Worm (Caenorhabditis elegans) whole organism, mixed stage, embryonic: ENCODE data around the gene T26C5.2.

Experiments used
- M03D4.4 ChIP-seq: sonication (generic microtip); optimal IDR thresholded peaks from 2 replicates; lab custom pipeline; 2017; ENCODE audit warnings: mild to moderate bottlenecking, missing genetic modification characterization, missing compliant biosample characterization
- bed-3 ChIP-seq: fragments of 200-800 bp; sonication (Bioruptor generic); optimal IDR thresholded peaks from 3 replicates; lab custom pipeline; 2018; ENCODE audit warnings: mild to moderate bottlenecking, missing genetic modification characterization, moderate library complexity, missing compliant biosample characterization
- blmp-1 ChIP-seq: fragments of 150-350 bp; optimal IDR thresholded peaks from 2 replicates; lab custom pipeline; 2014; ENCODE audit warnings: missing biosample characterization, missing genetic modification characterization
- ceh-39 ChIP-seq: fragments of 150-350 bp; optimal IDR thresholded peaks from 2 replicates; lab custom pipeline; 2014; ENCODE audit warnings: missing biosample characterization, missing genetic modification characterization
- ceh-43 ChIP-seq: fragments of 200-800 bp; sonication (Bioruptor generic); optimal IDR thresholded peaks from 2 replicates; lab custom pipeline; 2018; ENCODE audit warnings: mild to moderate bottlenecking, missing genetic modification characterization, moderate library complexity, missing compliant biosample characterization
- ceh-83 ChIP-seq: fragments of 200-800 bp; sonication (Bioruptor generic); optimal IDR thresholded peaks from 2 replicates; lab custom pipeline; 2018; ENCODE audit warnings: mild to moderate bottlenecking, missing genetic modification characterization, missing compliant biosample characterization
- ces-1 ChIP-seq: fragments of 150-350 bp; optimal IDR thresholded peaks from 2 replicates; lab custom pipeline; 2014; ENCODE audit warnings: missing biosample characterization, missing genetic modification reagents, missing genetic modification characterization
- drap-1 ChIP-seq: fragments of 200-800 bp; sonication (Bioruptor generic); optimal IDR thresholded peaks from 3 replicates; lab custom pipeline; 2018; ENCODE audit warnings: mild to moderate bottlenecking, missing genetic modification characterization, missing compliant biosample characterization
- elt-1 ChIP-seq: sonication (generic microtip); optimal IDR thresholded peaks from 2 replicates; lab custom pipeline; 2017; ENCODE audit warnings: missing genetic modification characterization, mild to moderate bottlenecking, missing compliant biosample characterization, antibody characterized with exemption, moderate library complexity, borderline replicate concordance; ENCODE audit not compliant: insufficient read depth
- elt-3 ChIP-seq: fragments of 150-350 bp; optimal IDR thresholded peaks from 2 replicates; lab custom pipeline; 2014; ENCODE audit warnings: missing biosample characterization, missing genetic modification characterization
- ham-2 ChIP-seq: fragments of 200-800 bp; sonication (Bioruptor generic); optimal IDR thresholded peaks from 2 replicates; lab custom pipeline; 2018; ENCODE audit warnings: mild to moderate bottlenecking, missing genetic modification characterization, missing compliant biosample characterization
- hlh-1 ChIP-seq: fragments of 150-350 bp; optimal IDR thresholded peaks from 2 replicates; lab custom pipeline; 2014; ENCODE audit warnings: missing biosample characterization, missing genetic modification reagents, missing genetic modification characterization
- lin-13 ChIP-seq: fragments of 150-350 bp; optimal IDR thresholded peaks from 2 replicates; lab custom pipeline; 2014; ENCODE audit warnings: missing biosample characterization, missing genetic modification characterization
- lin-32 ChIP-seq: fragments of 200-800 bp; sonication (Bioruptor generic); optimal IDR thresholded peaks from 2 replicates; lab custom pipeline; 2018; ENCODE audit warnings: mild to moderate bottlenecking, missing genetic modification characterization, missing compliant biosample characterization
- mab-5 ChIP-seq: fragments of 150-350 bp; optimal IDR thresholded peaks from 2 replicates; lab custom pipeline; 2014; ENCODE audit warnings: missing biosample characterization, missing genetic modification characterization
- mep-1 ChIP-seq: fragments of 150-350 bp; optimal IDR thresholded peaks from 2 replicates; lab custom pipeline; 2017; ENCODE audit warnings: missing biosample characterization, missing genetic modification reagents, missing genetic modification characterization, inconsistent platforms
- mls-2 ChIP-seq: sonication (generic microtip); optimal IDR thresholded peaks from 2 replicates; lab custom pipeline; 2016; ENCODE audit warnings: mild to moderate bottlenecking, missing genetic modification characterization, moderate library complexity, missing compliant biosample characterization
- nhr-2 ChIP-seq: fragments of 150-350 bp; optimal IDR thresholded peaks from 2 replicates; lab custom pipeline; 2014; ENCODE audit warnings: missing biosample characterization, missing genetic modification characterization
- nhr-237 ChIP-seq: fragments of 150-350 bp; optimal IDR thresholded peaks from 2 replicates; lab custom pipeline; 2014; ENCODE audit warnings: missing biosample characterization, missing genetic modification characterization
- nhr-28 ChIP-seq: fragments of 150-350 bp; optimal IDR thresholded peaks from 2 replicates; lab custom pipeline; 2014; ENCODE audit warnings: missing biosample characterization, missing genetic modification characterization
- nhr-76 ChIP-seq: sonication (generic microtip); optimal IDR thresholded peaks from 2 replicates; lab custom pipeline; 2017; ENCODE audit warnings: missing biosample characterization, missing genetic modification characterization
- pha-4 ChIP-seq: fragments of 150-350 bp; optimal IDR thresholded peaks from 2 replicates; lab custom pipeline; 2018; ENCODE audit warnings: missing biosample characterization, missing genetic modification reagents, missing genetic modification characterization
- sem-2 ChIP-seq: fragments of 200-800 bp; sonication (Bioruptor generic); optimal IDR thresholded peaks from 2 replicates; lab custom pipeline; 2018; ENCODE audit warnings: mild to moderate bottlenecking, missing genetic modification characterization, missing compliant biosample characterization
- snpc-4 ChIP-seq: fragments of 150-350 bp; optimal IDR thresholded peaks from 2 replicates; lab custom pipeline; 2014; ENCODE audit warnings: missing biosample characterization, missing genetic modification characterization
- sptf-1 ChIP-seq: sonication (generic microtip); optimal IDR thresholded peaks from 2 replicates; lab custom pipeline; 2017; ENCODE audit warnings: mild to moderate bottlenecking, missing genetic modification characterization, moderate library complexity, missing compliant biosample characterization
- tbx-8 ChIP-seq: fragments of 200-800 bp; sonication (Bioruptor generic); optimal IDR thresholded peaks from 2 replicates; lab custom pipeline; 2018; ENCODE audit warnings: mild to moderate bottlenecking, missing genetic modification characterization, moderate library complexity, missing compliant biosample characterization
- unc-120 ChIP-seq: sonication (generic microtip); optimal IDR thresholded peaks from 2 replicates; lab custom pipeline; 2017; ENCODE audit warnings: missing genetic modification characterization, missing compliant biosample characterization; ENCODE audit not compliant: poor library complexity, severe bottlenecking
- unc-39 ChIP-seq: fragments of 150-350 bp; optimal IDR thresholded peaks from 2 replicates; lab custom pipeline; 2014; ENCODE audit warnings: missing biosample characterization, missing genetic modification characterization
- unc-62 ChIP-seq: fragments of 150-350 bp; optimal IDR thresholded peaks from 2 replicates; lab custom pipeline; 2014; ENCODE audit warnings: missing biosample characterization, missing genetic modification reagents, missing genetic modification characterization
- ztf-11 ChIP-seq: fragments of 150-350 bp; optimal IDR thresholded peaks from 2 replicates; lab custom pipeline; 2014; ENCODE audit warnings: missing biosample characterization, missing genetic modification characterization

T26C5.2 gene

DNA sequence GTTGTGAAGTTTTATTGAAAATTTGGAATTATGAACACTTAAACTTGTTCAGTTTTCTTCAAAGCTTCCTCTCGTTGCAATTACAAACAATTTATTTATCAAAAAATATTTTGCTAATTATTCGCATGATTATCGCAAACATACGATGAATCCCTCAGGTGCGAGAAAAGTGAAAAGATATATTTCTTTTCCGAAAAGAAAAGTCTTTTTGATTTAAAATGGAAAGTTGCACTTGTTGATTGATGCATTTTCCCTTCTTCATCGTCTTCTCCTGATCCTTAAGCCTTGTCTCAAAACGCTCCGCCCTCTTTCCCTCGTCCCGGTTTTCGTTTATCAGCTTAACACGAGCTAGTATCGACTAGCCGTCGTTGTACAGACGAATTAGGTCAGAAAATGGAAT, 530 bp upstream of the T26C5.2 start:
- no peak for TF ChIP-seq bed-3 (GFP tag; lab: Kevin White, UChicago)
- peak; percentile 89 for TF ChIP-seq blmp-1 (tag; lab: Kevin White, UChicago)
- peak; percentile 9 for TF ChIP-seq ham-2 (GFP tag; lab: Kevin White, UChicago)

DNA sequence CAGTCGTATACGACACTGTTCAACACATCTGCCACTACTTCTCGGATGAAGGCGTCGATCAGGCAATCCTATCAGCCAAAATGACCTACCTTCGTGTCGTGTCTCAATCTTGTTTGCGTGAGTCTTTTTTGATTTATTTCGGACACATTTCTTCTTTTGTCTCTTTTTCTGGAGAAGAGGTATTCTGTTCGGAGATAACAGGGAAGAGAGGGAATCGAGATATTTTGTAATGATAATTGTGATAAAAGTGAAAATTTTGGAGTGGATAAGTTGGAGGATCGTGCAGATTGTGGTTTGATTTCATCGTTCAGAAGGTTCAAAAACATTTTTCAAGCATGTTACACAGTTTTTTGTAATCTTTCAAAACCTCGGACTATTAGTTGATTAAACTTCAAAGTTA, 790 bp downstream of the T26C5.2 start:
- TF ChIP-seq ces-1 (GFP tag; lab: Kevin White, UChicago), result no peak

DNA sequence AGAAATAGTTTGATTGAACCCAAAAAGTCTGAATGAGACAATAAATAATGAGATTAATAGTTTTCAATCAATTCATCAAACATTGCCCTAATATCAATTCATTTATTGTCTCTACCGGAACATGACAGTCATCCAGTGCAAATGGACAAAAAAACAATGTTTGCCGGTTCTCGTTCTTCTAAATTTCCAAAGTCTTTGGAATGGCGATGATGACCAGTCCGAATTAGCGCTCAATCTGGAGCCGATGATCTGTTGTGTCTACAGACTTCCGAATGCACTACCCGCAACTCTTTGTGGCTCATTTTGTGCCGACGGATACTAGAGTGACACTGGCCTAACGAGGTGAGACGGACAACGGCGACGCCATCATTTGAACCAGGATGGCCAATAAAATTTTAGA, 3.3 kb downstream of the T26C5.2 start, which contains the start of gene T26C5.3:
Gene T26C5.3, plus strand, starts transcription at position 301 of the 400 bp plus-strand sequence.
- no peak for TF ChIP-seq drap-1
- TF ChIP-seq ham-2 (GFP tag; lab: Kevin White, UChicago), result no peak
- no peak for TF ChIP-seq bed-3 (GFP tag; lab: Kevin White, UChicago)
- no peak for TF ChIP-seq ces-1 (GFP tag; lab: Kevin White, UChicago)
- TF ChIP-seq mep-1 (tag; lab: Kevin White, UChicago), result no peak
- no peak for TF ChIP-seq unc-120 (tag; lab: Kevin White, UChicago)
- TF ChIP-seq unc-62 (GFP tag; lab: Kevin White, UChicago), result no peak
- TF ChIP-seq lin-13 (tag; lab: Kevin White, UChicago), result no peak
- no peak for TF ChIP-seq nhr-237
- TF ChIP-seq ceh-39, result no peak
- no peak for TF ChIP-seq snpc-4 (tag; lab: Kevin White, UChicago)
- TF ChIP-seq M03D4.4, result no peak
- TF ChIP-seq ceh-83, result no peak
- TF ChIP-seq sptf-1 (tag; lab: Kevin White, UChicago), result no peak

DNA sequence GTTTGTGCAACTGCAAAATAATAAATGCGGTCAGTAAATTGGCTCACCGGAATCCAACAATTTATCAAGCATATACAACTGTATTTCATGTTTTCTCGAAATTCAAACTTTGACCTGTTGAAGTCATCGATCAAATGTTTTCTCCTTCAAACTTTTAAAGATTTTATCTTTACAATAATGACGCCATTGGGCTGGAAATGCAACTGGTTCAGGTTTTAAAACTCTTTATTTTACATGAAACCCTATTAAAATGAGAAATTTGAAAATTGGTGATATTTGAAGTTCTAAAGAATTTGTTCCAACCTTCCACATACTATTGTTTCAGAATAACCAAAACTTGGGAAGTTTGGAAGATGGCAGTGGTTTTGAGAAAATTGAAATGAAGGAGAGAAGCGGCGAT, 3.9 kb downstream of the T26C5.2 start:
- no peak for TF ChIP-seq pha-4
- TF ChIP-seq elt-1 (tag; lab: Kevin White, UChicago), result no peak
- no peak for TF ChIP-seq bed-3 (GFP tag; lab: Kevin White, UChicago)
- TF ChIP-seq unc-62 (GFP tag; lab: Kevin White, UChicago), result no peak
- no peak for TF ChIP-seq tbx-8
- TF ChIP-seq M03D4.4, result no peak
- no peak for TF ChIP-seq ztf-11
- TF ChIP-seq ham-2 (GFP tag; lab: Kevin White, UChicago), result no peak
- no peak for TF ChIP-seq nhr-2 (tag; lab: Kevin White, UChicago)
- no peak for TF ChIP-seq ceh-39
- TF ChIP-seq ceh-43, result no peak
- TF ChIP-seq ceh-83, result no peak
- no peak for TF ChIP-seq nhr-28 (tag; lab: Kevin White, UChicago)

DNA sequence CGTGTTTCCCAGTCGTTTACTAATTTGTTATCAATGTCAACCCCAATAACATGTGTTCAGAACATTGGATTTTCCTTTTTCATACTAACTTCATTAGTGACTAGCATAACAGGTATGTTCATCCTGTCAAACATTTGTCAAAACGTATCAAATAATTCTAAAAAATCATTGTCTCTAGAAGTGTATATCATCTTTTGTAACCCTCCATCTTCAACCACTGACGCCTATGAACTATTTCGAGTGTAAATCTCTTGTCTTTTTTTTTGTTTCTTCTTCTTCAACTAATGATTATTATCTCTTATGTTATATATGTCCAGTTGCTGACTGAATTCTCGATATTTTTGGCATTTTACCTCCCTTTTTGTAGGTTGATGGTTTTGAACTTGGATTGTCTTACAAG, 4.7 kb downstream of the T26C5.2 start:
- no peak for TF ChIP-seq mep-1 (tag; lab: Kevin White, UChicago)
- TF ChIP-seq bed-3 (GFP tag; lab: Kevin White, UChicago), result no peak
- no peak for TF ChIP-seq blmp-1 (tag; lab: Kevin White, UChicago)
- TF ChIP-seq nhr-28 (tag; lab: Kevin White, UChicago), result no peak
- no peak for TF ChIP-seq lin-13 (tag; lab: Kevin White, UChicago)
- no peak for TF ChIP-seq lin-32 (GFP tag; lab: Kevin White, UChicago)
- TF ChIP-seq unc-39, result no peak
- TF ChIP-seq ceh-83, result no peak
- no peak for TF ChIP-seq unc-62 (GFP tag; lab: Kevin White, UChicago)
- no peak for TF ChIP-seq ces-1 (GFP tag; lab: Kevin White, UChicago)
- no peak for TF ChIP-seq nhr-76 (tag; lab: Kevin White, UChicago)
- TF ChIP-seq sem-2 (GFP tag; lab: Kevin White, UChicago), result no peak
- no peak for TF ChIP-seq pha-4
- no peak for TF ChIP-seq mls-2 (tag; lab: Kevin White, UChicago)
- TF ChIP-seq ham-2 (GFP tag; lab: Kevin White, UChicago), result no peak
- no peak for TF ChIP-seq elt-1 (tag; lab: Kevin White, UChicago)
- TF ChIP-seq hlh-1 (tag; lab: Kevin White, UChicago), result no peak
- TF ChIP-seq ceh-43, result no peak
- no peak for TF ChIP-seq drap-1
- TF ChIP-seq elt-3 (tag; lab: Kevin White, UChicago), result no peak

DNA sequence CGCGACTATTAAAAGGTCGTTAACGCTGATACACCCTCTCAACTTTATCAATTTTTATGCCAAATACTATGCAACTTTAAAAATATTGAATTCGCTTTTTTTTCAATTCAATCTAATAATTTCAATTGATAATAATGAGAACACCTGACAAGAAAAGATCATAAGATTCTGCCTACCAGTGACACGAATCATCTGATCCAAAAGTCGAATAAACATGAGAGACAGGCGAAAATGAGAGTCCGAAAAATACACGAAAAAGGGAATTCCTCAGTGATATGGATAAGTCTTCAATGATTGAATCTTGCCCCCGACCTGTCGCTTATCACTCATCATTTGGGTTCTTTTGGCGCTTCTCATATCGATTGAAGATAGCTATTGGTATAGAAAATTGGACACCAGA, 8.6 kb downstream of the T26C5.2 start:
- TF ChIP-seq lin-13 (tag; lab: Kevin White, UChicago) (no peak), nhr-28 (tag; lab: Kevin White, UChicago) (no peak), unc-62 (GFP tag; lab: Kevin White, UChicago) (no peak), ceh-39 (no peak), unc-39 (no peak), ztf-11 (no peak), lin-32 (GFP tag; lab: Kevin White, UChicago) (no peak), unc-120 (tag; lab: Kevin White, UChicago) (no peak), ham-2 (GFP tag; lab: Kevin White, UChicago) (no peak), snpc-4 (tag; lab: Kevin White, UChicago) (no peak), M03D4.4 (no peak), mab-5 (tag; lab: Kevin White, UChicago) (no peak), nhr-237 (no peak)
